Worm (Caenorhabditis elegans): ENCODE data around the gene hgap-2.

hgap-2 gene

DNA sequence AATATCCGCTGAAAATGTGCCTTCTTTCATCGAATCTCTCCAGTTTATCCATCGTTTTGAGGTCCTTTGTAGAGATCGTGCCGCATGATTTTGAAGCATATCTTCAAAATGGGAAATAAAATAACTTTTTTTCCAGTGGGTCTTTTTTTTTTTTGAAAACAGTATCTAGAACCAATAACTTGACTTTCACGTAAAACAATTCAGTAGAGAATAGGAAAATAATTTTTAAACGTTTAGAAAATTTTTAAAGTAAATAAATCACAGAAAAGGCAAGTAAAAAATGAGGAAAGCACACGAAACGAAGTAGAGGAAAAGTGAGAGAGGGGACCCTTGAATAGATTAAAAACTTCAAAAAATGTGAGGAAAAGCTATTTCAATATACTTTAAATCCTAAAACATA is 14.1 kb upstream of the hgap-2 start, which contains the start of gene chdh-1:
chdh-1 (minus strand) TSS at position 101 of the 400 bp plus-strand sequence.
- no peak for TF ChIP-seq ceh-90 (tag; optimal IDR thresholded peaks at IDR 0.05)
- TF ChIP-seq nhr-11 (tag; optimal IDR thresholded peaks at IDR 0.05), result no peak
- no peak for TF ChIP-seq pax-3 (tag; optimal IDR thresholded peaks at IDR 0.05)
- TF ChIP-seq fkh-10 (GFP tag; optimal IDR thresholded peaks at IDR 0.05), result no peak
- no peak for TF ChIP-seq Y116A8C.19 (tag; optimal IDR thresholded peaks at IDR 0.05; ENCODE audit: borderline replicate concordance)
- no peak for TF ChIP-seq ztf-11 (tag; optimal IDR thresholded peaks at IDR 0.05)
- no peak for TF ChIP-seq C34B4.2 (tag; optimal IDR thresholded peaks at IDR 0.05)
- TF ChIP-seq aha-1 (tag; optimal IDR thresholded peaks at IDR 0.05), result no peak
- TF ChIP-seq ztf-4 (tag; optimal IDR thresholded peaks at IDR 0.05), result no peak
- no peak for TF ChIP-seq lir-3 (tag; optimal IDR thresholded peaks at IDR 0.05; ENCODE audit: poor library complexity)
- TF ChIP-seq elt-2 (tag; optimal IDR thresholded peaks at IDR 0.05), result no peak
- TF ChIP-seq nhr-12 (tag; optimal IDR thresholded peaks at IDR 0.05), result no peak
- TF ChIP-seq fos-1 (tag; optimal IDR thresholded peaks at IDR 0.05), result no peak
- no peak for TF ChIP-seq mep-1 (tag; optimal IDR thresholded peaks at IDR 0.05)
- no peak for TF ChIP-seq nhr-20 (tag; optimal IDR thresholded peaks at IDR 0.05)

DNA sequence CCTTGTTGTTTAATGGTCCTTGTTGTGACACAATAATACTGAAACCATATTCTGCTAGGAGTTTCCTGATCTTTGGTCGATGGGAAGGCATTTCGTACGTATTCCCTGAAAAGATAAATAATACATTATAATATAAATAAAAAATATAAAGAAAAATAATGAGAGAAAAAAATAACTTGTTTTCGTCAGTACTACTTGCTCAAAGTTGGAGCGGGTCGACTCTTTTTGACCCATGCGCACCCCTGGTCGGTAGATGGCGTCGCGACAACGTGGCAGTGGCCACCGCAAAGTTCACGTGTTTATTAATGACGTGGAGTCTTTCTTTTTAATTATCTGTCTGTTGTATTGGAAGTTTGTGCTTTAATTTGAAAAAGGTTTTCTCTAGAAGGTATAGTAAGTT is 11.1 kb upstream of the hgap-2 start, which contains the start of gene C34C6.10:
C34C6.10 (minus strand) TSS at position 101 of the 400 bp plus-strand sequence.
- TF ChIP-seq F16B12.6 (tag; optimal IDR thresholded peaks at IDR 0.05) (no peak), lir-3 (tag; optimal IDR thresholded peaks at IDR 0.05; ENCODE audit: poor library complexity) (no peak), ama-1 (optimal IDR thresholded peaks at IDR 0.05) (no peak), nhr-11 (tag; optimal IDR thresholded peaks at IDR 0.05) (no peak), mef-2 (tag; optimal IDR thresholded peaks at IDR 0.05) (no peak), nhr-19 (GFP tag; conservative IDR thresholded peaks at IDR 0.05) (no peak), blmp-1 (tag; optimal IDR thresholded peaks at IDR 0.05) (no peak), dpl-1 (GFP tag; optimal IDR thresholded peaks at IDR 0.05) (no peak), unc-30 (tag; optimal IDR thresholded peaks at IDR 0.05) (no peak), lin-13 (GFP tag; optimal IDR thresholded peaks at IDR 0.05) (no peak), nhr-85 (tag) (no peak), nhr-76 (tag; optimal IDR thresholded peaks at IDR 0.05) (no peak), sox-4 (tag; optimal IDR thresholded peaks at IDR 0.05) (no peak), zag-1 (tag; optimal IDR thresholded peaks at IDR 0.05) (no peak), mdl-1 (tag; optimal IDR thresholded peaks at IDR 0.05) (no peak), nhr-90 (tag; optimal IDR thresholded peaks at IDR 0.05; ENCODE audit: poor library complexity) (no peak), snpc-4 (tag; optimal IDR thresholded peaks at IDR 0.05) (no peak), pqm-1 (tag; optimal IDR thresholded peaks at IDR 0.05) (no peak), ceh-63 (GFP tag; optimal IDR thresholded peaks at IDR 0.05) (no peak), ztf-4 (tag; optimal IDR thresholded peaks at IDR 0.05) (no peak)

DNA sequence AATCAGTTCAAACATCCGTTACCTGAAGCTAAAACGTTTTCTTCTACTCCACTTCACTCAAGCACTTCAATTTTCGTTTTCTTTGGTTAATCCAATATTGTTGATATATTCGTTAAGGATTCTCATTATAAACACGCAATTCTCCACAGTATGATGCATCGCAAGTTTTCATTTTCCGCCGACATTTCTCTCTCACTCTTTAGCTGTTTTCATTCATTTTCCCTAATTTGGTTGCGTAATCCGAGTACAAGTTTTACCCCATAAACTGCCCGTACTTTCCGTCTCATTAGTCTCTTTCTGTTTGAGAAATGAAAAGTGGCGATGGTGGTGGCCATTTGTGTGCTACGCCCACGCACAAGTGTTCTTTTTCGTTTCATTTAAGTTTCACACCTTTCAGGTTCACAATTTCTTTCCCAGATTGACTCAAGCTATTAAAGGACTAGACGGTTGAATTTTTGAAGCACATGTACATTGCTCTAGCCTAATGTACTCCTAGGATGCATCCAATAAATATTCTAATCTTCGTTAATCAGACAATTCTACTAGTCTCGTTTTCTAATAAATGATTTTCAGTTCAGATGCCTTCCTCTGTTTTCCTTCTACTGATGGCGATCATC is 6.7 kb upstream of the hgap-2 start, which contains the start of gene C34C6.3:
C34C6.3 (plus strand) TSS at position 567 of the 617 bp plus-strand sequence.
- peak; percentile 90 for TF ChIP-seq blmp-1 (tag; optimal IDR thresholded peaks at IDR 0.05)
- TF ChIP-seq irx-1 (tag; optimal IDR thresholded peaks at IDR 0.05), result no peak
- TF ChIP-seq egl-13 (tag; optimal IDR thresholded peaks at IDR 0.05), result no peak
- no peak for TF ChIP-seq ceh-90 (tag; optimal IDR thresholded peaks at IDR 0.05)

DNA sequence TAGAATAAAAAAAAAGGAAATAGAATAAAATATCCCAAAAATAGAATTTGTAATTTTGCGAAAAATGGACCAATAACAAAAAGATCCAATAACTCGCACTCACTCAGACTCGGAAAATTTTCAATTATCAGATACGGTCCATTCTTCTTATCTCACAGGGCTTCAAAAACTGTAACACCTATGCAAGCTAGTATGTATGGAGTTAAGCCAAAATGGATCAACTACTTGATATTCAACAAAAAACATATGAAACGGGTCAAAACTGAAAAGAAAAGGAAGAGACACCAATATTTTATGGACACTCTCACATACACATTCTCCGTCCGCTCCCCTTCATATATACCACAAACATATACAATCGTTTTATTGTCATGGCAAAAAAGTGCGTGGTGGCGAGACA is 899 bp upstream of the hgap-2 start, which contains the start of gene C34C6.9:
C34C6.9 (plus strand) TSS at position 301 of the 400 bp plus-strand sequence.
- TF ChIP-seq mef-2 (tag; optimal IDR thresholded peaks at IDR 0.05), result no peak
- TF ChIP-seq nhr-90 (tag; optimal IDR thresholded peaks at IDR 0.05; ENCODE audit: poor library complexity), result no peak
- no peak for TF ChIP-seq nhr-237 (tag; optimal IDR thresholded peaks at IDR 0.05)
- TF ChIP-seq aly-2 (tag; optimal IDR thresholded peaks at IDR 0.05), result no peak
- TF ChIP-seq pqm-1 (tag; optimal IDR thresholded peaks at IDR 0.05), result no peak
- no peak for TF ChIP-seq pag-3 (tag; optimal IDR thresholded peaks at IDR 0.05; ENCODE audit: borderline replicate concordance, insufficient read depth)
- no peak for TF ChIP-seq F16B12.6 (tag; optimal IDR thresholded peaks at IDR 0.05)
